Worm (Caenorhabditis elegans) whole organism, L2 larva: Measurements from ENCODE around the gene apb-1.

ENCODE experiments used
- C34F6.9 ChIP-seq: fragments of 150-350 bp; optimal IDR thresholded peaks from 2 replicates; lab custom pipeline; 2014; ENCODE audit warnings: missing biosample characterization, missing genetic modification characterization
- R02D3.7 ChIP-seq: fragments of 150-350 bp; optimal IDR thresholded peaks from 2 replicates; lab custom pipeline; 2014; ENCODE audit warnings: missing biosample characterization, missing genetic modification characterization
- Y55F3AM.14 ChIP-seq: fragments of 200-800 bp; sonication (Bioruptor generic); optimal IDR thresholded peaks from 2 replicates; lab custom pipeline; 2018; ENCODE audit warnings: mild to moderate bottlenecking, missing genetic modification characterization, missing compliant biosample characterization
- ZK546.5 ChIP-seq: sonication (generic microtip); optimal IDR thresholded peaks from 2 replicates; lab custom pipeline; 2017; ENCODE audit warnings: missing biosample characterization, missing genetic modification characterization
- alr-1 ChIP-seq: fragments of 150-350 bp; optimal IDR thresholded peaks from 2 replicates; lab custom pipeline; 2014; ENCODE audit warnings: missing biosample characterization, missing genetic modification characterization
- aly-2 ChIP-seq: fragments of 150-350 bp; optimal IDR thresholded peaks from 2 replicates; lab custom pipeline; 2014; ENCODE audit warnings: missing biosample characterization, missing genetic modification characterization
- ama-1 ChIP-seq: fragments of 150-350 bp; optimal IDR thresholded peaks from 2 replicates; lab custom pipeline; 2018; ENCODE audit warnings: inconsistent platforms
- blmp-1 ChIP-seq: sonication (generic microtip); optimal IDR thresholded peaks from 2 replicates; lab custom pipeline; 2017; ENCODE audit warnings: missing genetic modification characterization, mild to moderate bottlenecking, missing compliant biosample characterization, antibody characterized with exemption, moderate library complexity; ENCODE audit not compliant: insufficient read depth
- ceh-16 ChIP-seq: fragments of 150-350 bp; optimal IDR thresholded peaks from 2 replicates; lab custom pipeline; 2014; ENCODE audit warnings: missing biosample characterization, missing genetic modification characterization
- ceh-82 ChIP-seq: fragments of 150-350 bp; optimal IDR thresholded peaks from 2 replicates; lab custom pipeline; 2014; ENCODE audit warnings: missing biosample characterization, missing genetic modification characterization
- crh-2 ChIP-seq: sonication (generic microtip); optimal IDR thresholded peaks from 2 replicates; lab custom pipeline; 2017; ENCODE audit warnings: missing biosample characterization, missing genetic modification characterization
- dmd-4 ChIP-seq: sonication (generic microtip); optimal IDR thresholded peaks from 2 replicates; lab custom pipeline; 2017; ENCODE audit warnings: missing biosample characterization, missing genetic modification characterization
- egl-27 ChIP-seq: sonication (generic microtip); optimal IDR thresholded peaks from 3 replicates; lab custom pipeline; 2017; ENCODE audit warnings: missing biosample characterization, missing genetic modification reagents, missing genetic modification characterization
- elt-1 ChIP-seq: fragments of 150-350 bp; optimal IDR thresholded peaks from 2 replicates; lab custom pipeline; 2014; ENCODE audit warnings: missing biosample characterization, missing genetic modification characterization
- elt-3 ChIP-seq: sonication (generic microtip); optimal IDR thresholded peaks from 2 replicates; lab custom pipeline; 2017; ENCODE audit warnings: missing biosample characterization, missing genetic modification characterization
- fos-1 ChIP-seq: fragments of 150-350 bp; optimal IDR thresholded peaks from 2 replicates; lab custom pipeline; 2014; ENCODE audit warnings: missing biosample characterization, missing genetic modification characterization
- gmeb-1 ChIP-seq: fragments of 150-350 bp; optimal IDR thresholded peaks from 2 replicates; lab custom pipeline; 2014; ENCODE audit warnings: missing biosample characterization, missing genetic modification characterization
- lin-11 ChIP-seq: fragments of 150-350 bp; sonication (generic microtip); optimal IDR thresholded peaks from 2 replicates; lab custom pipeline; 2014; ENCODE audit warnings: missing biosample characterization, missing genetic modification characterization, inconsistent platforms, mixed read lengths
- lin-13 ChIP-seq: fragments of 150-350 bp; optimal IDR thresholded peaks from 2 replicates; lab custom pipeline; 2014; ENCODE audit warnings: missing biosample characterization, missing genetic modification reagents, missing genetic modification characterization
- lin-39 ChIP-seq: fragments of 150-350 bp; optimal IDR thresholded peaks from 2 replicates; lab custom pipeline; 2014; ENCODE audit warnings: missing biosample characterization, missing genetic modification reagents, missing genetic modification characterization
- lsy-2 ChIP-seq, 2 experiments: fragments of 150-350 bp in 1 of 2; sonication (generic microtip) in 1 of 2; optimal IDR thresholded peaks; 2 replicates each; lab custom pipeline; 2014 to 2017; ENCODE audit warnings: missing biosample characterization in 2 of 2, missing genetic modification characterization in 2 of 2
- mab-5 ChIP-seq: fragments of 150-350 bp; optimal IDR thresholded peaks from 2 replicates; lab custom pipeline; 2014; ENCODE audit warnings: missing biosample characterization, missing genetic modification characterization
- mbf-1 ChIP-seq: sonication (generic microtip); optimal IDR thresholded peaks from 2 replicates; lab custom pipeline; 2017; ENCODE audit warnings: missing biosample characterization, missing genetic modification characterization
- mdl-1 ChIP-seq, 2 experiments: fragments of 150-350 bp in 1 of 2; sonication (generic microtip) in 1 of 2; optimal IDR thresholded peaks; 2 replicates each; lab custom pipeline; 2017; ENCODE audit warnings: missing biosample characterization in 2 of 2, missing genetic modification characterization in 2 of 2
- nhr-10 ChIP-seq: sonication (generic microtip); optimal IDR thresholded peaks from 2 replicates; lab custom pipeline; 2017; ENCODE audit warnings: missing biosample characterization, missing genetic modification characterization
- nhr-11 ChIP-seq: fragments of 150-350 bp; optimal IDR thresholded peaks from 2 replicates; lab custom pipeline; 2014; ENCODE audit warnings: missing biosample characterization, missing genetic modification characterization
- nhr-12 ChIP-seq: fragments of 150-350 bp; optimal IDR thresholded peaks from 2 replicates; lab custom pipeline; 2014; ENCODE audit warnings: missing biosample characterization, missing genetic modification characterization
- nhr-129 ChIP-seq: fragments of 150-350 bp; optimal IDR thresholded peaks from 2 replicates; lab custom pipeline; 2014; ENCODE audit warnings: missing biosample characterization, missing genetic modification characterization
- nhr-21 ChIP-seq: fragments of 150-350 bp; optimal IDR thresholded peaks from 2 replicates; lab custom pipeline; 2014; ENCODE audit warnings: missing biosample characterization, missing genetic modification characterization
- nhr-23 ChIP-seq: fragments of 150-350 bp; optimal IDR thresholded peaks from 2 replicates; lab custom pipeline; 2014; ENCODE audit warnings: missing biosample characterization, missing genetic modification reagents, missing genetic modification characterization
- nhr-237 ChIP-seq: fragments of 150-350 bp; optimal IDR thresholded peaks from 2 replicates; lab custom pipeline; 2014; ENCODE audit warnings: missing biosample characterization, missing genetic modification characterization
- nhr-25 ChIP-seq: fragments of 150-350 bp; sonication (generic microtip); optimal IDR thresholded peaks from 3 replicates; lab custom pipeline; 2014; ENCODE audit warnings: missing biosample characterization, missing genetic modification characterization
- nhr-77 ChIP-seq: fragments of 150-350 bp; optimal IDR thresholded peaks from 2 replicates; lab custom pipeline; 2014; ENCODE audit warnings: missing biosample characterization, missing genetic modification characterization
- peb-1 ChIP-seq: fragments of 150-350 bp; optimal IDR thresholded peaks from 2 replicates; lab custom pipeline; 2014; ENCODE audit warnings: missing biosample characterization, missing genetic modification characterization
- sem-4 ChIP-seq: fragments of 150-350 bp; optimal IDR thresholded peaks from 2 replicates; lab custom pipeline; 2014; ENCODE audit warnings: missing biosample characterization, missing genetic modification reagents, missing genetic modification characterization
- skn-1 ChIP-seq: sonication (generic microtip); optimal IDR thresholded peaks from 2 replicates; lab custom pipeline; 2017; ENCODE audit warnings: missing biosample characterization, missing genetic modification characterization
- sma-3 ChIP-seq: sonication (generic microtip); optimal IDR thresholded peaks from 2 replicates; lab custom pipeline; 2016; ENCODE audit warnings: missing genetic modification reagents, missing genetic modification characterization, missing compliant biosample characterization
- sma-9 ChIP-seq, 2 experiments: fragments of 150-350 bp in 1 of 2; sonication (generic microtip) in 1 of 2; optimal IDR thresholded peaks; 2 replicates each; lab custom pipeline; 2014 to 2016; ENCODE audit warnings: missing genetic modification characterization in 2 of 2, mild to moderate bottlenecking in 1 of 2, missing biosample characterization in 1 of 2, missing compliant biosample characterization in 1 of 2, missing genetic modification reagents in 1 of 2, moderate library complexity in 1 of 2
- snpc-4 ChIP-seq: fragments of 150-350 bp; optimal IDR thresholded peaks from 2 replicates; lab custom pipeline; 2014; ENCODE audit warnings: missing biosample characterization, missing genetic modification characterization
- unc-39 ChIP-seq: fragments of 150-350 bp; optimal IDR thresholded peaks from 2 replicates; lab custom pipeline; 2014; ENCODE audit warnings: missing biosample characterization, missing genetic modification characterization
- unc-55 ChIP-seq: fragments of 150-350 bp; sonication (generic microtip); optimal IDR thresholded peaks from 3 replicates; lab custom pipeline; 2014; ENCODE audit warnings: missing biosample characterization, missing genetic modification reagents, missing genetic modification characterization
- unc-62 ChIP-seq: fragments of 150-350 bp; optimal IDR thresholded peaks from 2 replicates; lab custom pipeline; 2014; ENCODE audit warnings: missing biosample characterization, missing genetic modification reagents, missing genetic modification characterization
- zag-1 ChIP-seq: fragments of 150-350 bp; optimal IDR thresholded peaks from 2 replicates; lab custom pipeline; 2014; ENCODE audit warnings: missing biosample characterization, missing genetic modification characterization
- ztf-1 ChIP-seq: fragments of 200-800 bp; sonication (Bioruptor generic); conservative IDR thresholded peaks from 2 replicates; pipeline ENCODE4 v1.3.6; 2022; ENCODE audit warnings: missing genetic modification characterization, missing compliant biosample characterization
- ztf-11 ChIP-seq: sonication (generic microtip); optimal IDR thresholded peaks from 2 replicates; lab custom pipeline; 2017; ENCODE audit warnings: missing biosample characterization, missing genetic modification characterization
- ztf-4 ChIP-seq: fragments of 150-350 bp; optimal IDR thresholded peaks from 2 replicates; lab custom pipeline; 2014; ENCODE audit warnings: missing biosample characterization, missing genetic modification characterization

Gene apb-1

ce11 chrIII:2546298-2546697 lies 50.5 kb downstream of the apb-1 start:
- TF ChIP-seq C34F6.9 (no peak), egl-27 (tag; lab: Kevin White, UChicago) (no peak), lsy-2 (tag; optimal IDR thresholded peaks at IDR 0.05; lab: Kevin White, UChicago) (no peak), alr-1 (tag; lab: Kevin White, UChicago) (no peak), dmd-4 (no peak), unc-55 (no peak), ztf-11 (tag; lab: Kevin White, UChicago) (no peak), Y55F3AM.14 (GFP tag; lab: Kevin White, UChicago) (no peak)
- TF ChIP-seq, all 48 proteins: peak for 0

ce11 chrIII:2540520-2540919 lies 56.3 kb downstream of the apb-1 start:
- TF ChIP-seq egl-27 (tag; lab: Kevin White, UChicago) (no peak), nhr-21 (tag; lab: Kevin White, UChicago) (no peak), nhr-12 (tag; lab: Kevin White, UChicago) (no peak), nhr-23 (tag; lab: Kevin White, UChicago) (no peak), snpc-4 (no peak), fos-1 (tag; lab: Kevin White, UChicago) (no peak), ztf-4 (tag; lab: Kevin White, UChicago) (no peak), mdl-1 (tag; optimal IDR thresholded peaks at IDR 0.05; lab: Kevin White, UChicago) (no peak), lin-39 (tag; lab: Kevin White, UChicago) (no peak), mbf-1 (tag; lab: Kevin White, UChicago) (no peak), elt-3 (tag; lab: Kevin White, UChicago) (no peak), alr-1 (tag; lab: Kevin White, UChicago) (no peak), elt-1 (no peak), unc-39 (tag; lab: Kevin White, UChicago) (no peak), dmd-4 (no peak), gmeb-1 (tag; lab: Kevin White, UChicago) (no peak), nhr-11 (tag; lab: Kevin White, UChicago) (no peak), Y55F3AM.14 (GFP tag; lab: Kevin White, UChicago) (no peak), crh-2 (tag; lab: Kevin White, UChicago) (no peak)

DNA sequence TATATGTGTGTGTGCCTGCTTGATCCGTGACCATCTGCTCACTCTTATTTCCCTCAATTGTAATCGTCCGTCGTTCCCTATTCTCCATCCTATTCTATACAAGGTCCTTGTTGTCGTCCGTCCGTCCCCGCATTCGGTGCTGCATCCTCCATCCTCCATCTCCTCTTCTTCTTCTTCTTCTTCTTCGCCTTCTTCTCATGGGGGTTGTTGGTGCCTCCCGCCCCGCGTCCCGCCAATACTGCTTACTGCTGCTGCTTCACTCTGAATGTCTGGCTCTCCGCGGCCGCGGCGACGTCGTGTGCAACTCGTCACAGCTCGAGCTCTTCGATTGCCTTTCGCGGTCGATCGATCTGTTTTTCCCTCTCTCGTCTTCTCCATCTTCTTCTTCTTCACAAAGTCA lies 61.7 kb downstream of the apb-1 start:
- TF ChIP-seq ztf-11 (tag; lab: Kevin White, UChicago) (no peak), unc-55 (peak; percentile 78), nhr-23 (tag; lab: Kevin White, UChicago) (no peak), gmeb-1 (tag; lab: Kevin White, UChicago) (no peak), Y55F3AM.14 (GFP tag; lab: Kevin White, UChicago) (no peak), peb-1 (tag; lab: Kevin White, UChicago) (no peak), mab-5 (tag; lab: Kevin White, UChicago) (peak; percentile 23), skn-1 (tag; lab: Kevin White, UChicago) (no peak), zag-1 (tag; lab: Kevin White, UChicago) (peak; percentile 72), lin-11 (tag; lab: Kevin White, UChicago) (peak; percentile 10), crh-2 (tag; lab: Kevin White, UChicago) (peak; percentile 47), lin-39 (tag; lab: Kevin White, UChicago) (no peak), nhr-77 (tag; lab: Kevin White, UChicago) (no peak), ama-1 (lab: Kevin White, UChicago) (no peak), unc-39 (tag; lab: Kevin White, UChicago) (no peak), fos-1 (tag; lab: Kevin White, UChicago) (no peak), ceh-82 (tag; lab: Kevin White, UChicago) (no peak), sma-3 (GFP tag; lab: Kevin White, UChicago) (no peak), sem-4 (tag; lab: Kevin White, UChicago) (no peak), lin-13 (GFP tag; lab: Kevin White, UChicago) (peak; percentile 18), unc-62 (GFP tag; lab: Kevin White, UChicago) (no peak), dmd-4 (no peak), aly-2 (no peak), nhr-25 (tag; lab: Kevin White, UChicago) (no peak), blmp-1 (tag; lab: Kevin White, UChicago) (no peak), nhr-129 (peak; percentile 6), sma-9 (GFP tag; optimal IDR thresholded peaks at IDR 0.05; lab: Kevin White, UChicago) (no peak), sma-9 (tag; optimal IDR thresholded peaks at IDR 0.05; lab: Kevin White, UChicago) (no peak), elt-3 (tag; lab: Kevin White, UChicago) (no peak), nhr-12 (tag; lab: Kevin White, UChicago) (no peak), nhr-10 (tag; lab: Kevin White, UChicago) (no peak), ceh-16 (no peak), mdl-1 (tag; optimal IDR thresholded peaks at IDR 0.05; lab: Kevin White, UChicago) (peak in 1 of 2 experiments; percentile 8), R02D3.7 (tag; lab: Kevin White, UChicago) (no peak), lsy-2 (tag; optimal IDR thresholded peaks at IDR 0.05; lab: Kevin White, UChicago) (peak in 1 of 2 experiments; percentile 54), alr-1 (tag; lab: Kevin White, UChicago) (no peak), egl-27 (tag; lab: Kevin White, UChicago) (no peak), nhr-237 (no peak), ZK546.5 (no peak), snpc-4 (no peak), ztf-1 (no peak), nhr-11 (tag; lab: Kevin White, UChicago) (no peak), ztf-4 (tag; lab: Kevin White, UChicago) (no peak), C34F6.9 (peak; percentile 73), mbf-1 (tag; lab: Kevin White, UChicago) (no peak), nhr-21 (tag; lab: Kevin White, UChicago) (no peak), elt-1 (no peak)
